Fruit fly (Drosophila melanogaster): Measurements from ENCODE around the gene msd5.

Gene msd5

DNA sequence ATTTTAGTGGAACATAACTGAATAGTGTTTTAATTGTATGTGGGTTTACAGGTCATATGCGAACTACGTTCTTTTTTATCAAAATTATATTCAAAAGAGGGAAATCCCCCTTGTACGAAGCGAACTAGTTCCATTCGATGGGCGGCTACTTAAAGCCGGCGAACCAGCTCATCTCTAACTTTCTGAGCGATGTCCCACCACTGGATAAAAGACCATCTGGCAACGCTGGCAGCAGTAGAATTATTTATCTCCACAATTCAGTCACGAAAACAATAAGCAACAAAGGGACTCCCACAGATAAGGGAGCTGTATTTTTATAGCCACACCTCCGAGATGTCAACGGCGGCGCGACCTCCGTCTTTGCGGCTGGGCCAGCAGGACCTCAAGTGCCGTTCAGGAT lies 37.3 kb downstream of the msd5 start, which contains the start of gene Rabex-5 (continued):
- no peak for TF ChIP-seq Tbp (GFP tag; optimal IDR thresholded peaks at IDR 0.05)
- TF ChIP-seq CG32532 (GFP tag; IDR thresholded peaks at IDR 0.05) = no peak
- no peak for TF ChIP-seq CG8359 (GFP tag; optimal IDR thresholded peaks at IDR 0.05; ENCODE audit: borderline replicate concordance)
- peak; percentile 4 for TF ChIP-seq ind (GFP tag; optimal IDR thresholded peaks at IDR 0.05)
- TF ChIP-seq HLH4C (GFP tag; IDR thresholded peaks at IDR 0.05; ENCODE audit: partially characterized antibody) = peak; percentile 73
- TF ChIP-seq CG3407 (GFP tag; optimal IDR thresholded peaks at IDR 0.05) = no peak
- no peak for TF ChIP-seq CG18619 (GFP tag; optimal IDR thresholded peaks at IDR 0.05)
- TF ChIP-seq D19B (GFP tag; optimal IDR thresholded peaks at IDR 0.05) = no peak
- TF ChIP-seq abd-A (tag; optimal IDR thresholded peaks at IDR 0.05) = no peak
- no peak for TF ChIP-seq CG3838 (GFP tag; optimal IDR thresholded peaks at IDR 0.05)
- no peak for TF ChIP-seq fd96Cb (tag; optimal IDR thresholded peaks at IDR 0.05)
- no peak for TF ChIP-seq CG10959 (GFP tag; IDR thresholded peaks at IDR 0.05)
- TF ChIP-seq schlank (tag; optimal IDR thresholded peaks at IDR 0.05) = no peak
- no peak for TF ChIP-seq C15 (GFP tag; IDR thresholded peaks at IDR 0.05)
- TF ChIP-seq CG6689 (GFP tag; IDR thresholded peaks at IDR 0.05) = no peak
- TF ChIP-seq CG2199 (GFP tag; IDR thresholded peaks at IDR 0.05) = no peak
- TF ChIP-seq CG11456 (GFP tag; IDR thresholded peaks at IDR 0.05) = peak; percentile 55; the same call in 1 of the 3 replicates
- peak; percentile 94 for TF ChIP-seq Lhr (GFP tag; optimal IDR thresholded peaks at IDR 0.05)
- TF ChIP-seq bigmax (GFP tag; optimal IDR thresholded peaks at IDR 0.05) = no peak
- peak; percentile 94 for TF ChIP-seq CoRest (tag; optimal IDR thresholded peaks at IDR 0.05)
- TF ChIP-seq CG4707 (GFP tag; optimal IDR thresholded peaks at IDR 0.05) = no peak
- no peak for TF ChIP-seq Camta (GFP tag; optimal IDR thresholded peaks at IDR 0.05)
- TF ChIP-seq cad (GFP tag; optimal IDR thresholded peaks at IDR 0.05) = no peak
- TF ChIP-seq p53 (GFP tag; optimal IDR thresholded peaks at IDR 0.05) = peak; percentile 68
- TF ChIP-seq CG17385 (GFP tag; optimal IDR thresholded peaks at IDR 0.05) = no peak
- peak; percentile 43 for TF ChIP-seq CG13624 (GFP tag; optimal IDR thresholded peaks at IDR 0.05)
- no peak for TF ChIP-seq cwo (GFP tag; optimal IDR thresholded peaks at IDR 0.05)
- no peak for TF ChIP-seq CG2678 (tag; optimal IDR thresholded peaks at IDR 0.05)
- peak in 1 of 2 experiments; percentile 29 for TF ChIP-seq chif (GFP tag; optimal IDR thresholded peaks at IDR 0.05)
- TF ChIP-seq kni (GFP tag; optimal IDR thresholded peaks at IDR 0.05) = no peak
- TF ChIP-seq CG31441 (GFP tag; IDR thresholded peaks at IDR 0.05) = no peak
- TF ChIP-seq br (optimal IDR thresholded peaks at IDR 0.05) = no peak
- peak; percentile 31 for TF ChIP-seq CG10654 (GFP tag; optimal IDR thresholded peaks at IDR 0.05)
- no peak for TF ChIP-seq Six4 (GFP tag; optimal IDR thresholded peaks at IDR 0.05)
- TF ChIP-seq CG34224 (GFP tag; IDR thresholded peaks at IDR 0.05; ENCODE audit: partially characterized antibody) = peak; percentile 78
- peak; percentile 65 for TF ChIP-seq her (GFP tag; optimal IDR thresholded peaks at IDR 0.05)
- TF ChIP-seq CG17912 (GFP tag; optimal IDR thresholded peaks at IDR 0.05) = peak; percentile 39
- no peak for TF ChIP-seq da (GFP tag; optimal IDR thresholded peaks at IDR 0.05)
- TF ChIP-seq scrt (GFP tag; optimal IDR thresholded peaks at IDR 0.05) = no peak
- TF ChIP-seq CG8089 (GFP tag; optimal IDR thresholded peaks at IDR 0.05) = no peak
- TF ChIP-seq CG1233 (GFP tag; optimal IDR thresholded peaks at IDR 0.05) = no peak
- no peak for TF ChIP-seq CTCF (GFP tag; optimal IDR thresholded peaks at IDR 0.05)
- TF ChIP-seq grau (tag; optimal IDR thresholded peaks at IDR 0.05) = peak; percentile 36
- no peak for TF ChIP-seq Doc2 (GFP tag; IDR thresholded peaks at IDR 0.05)
- TF ChIP-seq CG14965 (GFP tag; optimal IDR thresholded peaks at IDR 0.05; ENCODE audit: borderline replicate concordance) = no peak
- TF ChIP-seq CG4854 (GFP tag; optimal IDR thresholded peaks at IDR 0.05) = no peak
- no peak for TF ChIP-seq CG14050 (GFP tag; IDR thresholded peaks at IDR 0.05)
- no peak for TF ChIP-seq ac (GFP tag; optimal IDR thresholded peaks at IDR 0.05)
- no peak for TF ChIP-seq CkIIα-i1 (GFP tag; IDR thresholded peaks at IDR 0.05)
- TF ChIP-seq CG12236 (GFP tag; optimal IDR thresholded peaks at IDR 0.05) = no peak
- no peak for TF ChIP-seq Awh (GFP tag; IDR thresholded peaks at IDR 0.05)
- TF ChIP-seq bowl (GFP tag; IDR thresholded peaks at IDR 0.05) = no peak
- TF ChIP-seq seq (GFP tag; IDR thresholded peaks at IDR 0.05) = no peak

Data from whole organism, embryonic.